Worm (Caenorhabditis elegans) whole organism, early embryonic: ENCODE data around the gene spop-1.

ENCODE experiments used
- ama-1 ChIP-seq: fragments of 150-350 bp; optimal IDR thresholded peaks from 2 replicates; lab custom pipeline; 2014
- ceh-36 ChIP-seq: sonication (generic microtip); optimal IDR thresholded peaks from 2 replicates; lab custom pipeline; 2016; ENCODE audit warnings: missing genetic modification characterization, inconsistent platforms, missing compliant biosample characterization
- flt-1 ChIP-seq: fragments of 200-800 bp; sonication (Bioruptor generic); IDR thresholded peaks from 2 replicates; pipeline ENCODE4 v1.3.6; 2022; ENCODE audit warnings: missing genetic modification characterization, missing compliant biosample characterization
- hmbx-1 ChIP-seq: sonication (generic microtip); optimal IDR thresholded peaks from 2 replicates; lab custom pipeline; 2016; ENCODE audit warnings: mild to moderate bottlenecking, missing genetic modification characterization, missing compliant biosample characterization
- hmg-4 ChIP-seq: fragments of 200-800 bp; sonication (Bioruptor generic); optimal IDR thresholded peaks from 2 replicates; lab custom pipeline; 2018; ENCODE audit warnings: mild to moderate bottlenecking, missing genetic modification characterization, missing compliant biosample characterization
- hnd-1 ChIP-seq: sonication (generic microtip); optimal IDR thresholded peaks from 2 replicates; lab custom pipeline; 2016; ENCODE audit warnings: missing genetic modification characterization, missing compliant biosample characterization
- pes-1 ChIP-seq: fragments of 200-800 bp; sonication (Bioruptor generic); IDR thresholded peaks from 2 replicates; pipeline ENCODE4 v1.3.6; 2022; ENCODE audit warnings: missing genetic modification reagents, missing genetic modification characterization, missing compliant biosample characterization
- tbx-37 ChIP-seq: fragments of 200-800 bp; sonication (Bioruptor generic); conservative IDR thresholded peaks from 2 replicates; pipeline ENCODE4 v1.3.6; 2022; ENCODE audit warnings: missing genetic modification reagents, missing genetic modification characterization, missing compliant biosample characterization
- tra-4 ChIP-seq: sonication (generic microtip); optimal IDR thresholded peaks from 2 replicates; lab custom pipeline; 2017; ENCODE audit warnings: missing genetic modification characterization, missing compliant biosample characterization

- no peak for TF ChIP-seq tbx-37 (GFP tag; lab: Robert Waterston, UW)
- TF ChIP-seq tra-4, result no peak
- no peak for TF ChIP-seq hmbx-1 (tag; lab: Kevin White, UChicago)
- no peak for TF ChIP-seq ceh-36 (tag; lab: Kevin White, UChicago)
- no peak for TF ChIP-seq pes-1
- no peak for TF ChIP-seq hnd-1
- TF ChIP-seq hmg-4, result no peak
- no peak for TF ChIP-seq ama-1 (lab: Kevin White, UChicago)
- no peak for TF ChIP-seq flt-1 (GFP tag; lab: Robert Waterston, UW)
Measured at ce11 chrIII:10118818-10119217, 20.9 kb upstream of the spop-1 start, which contains the start of gene ZK1128.3.
